Worm (Caenorhabditis elegans) whole organism, L2 larva: ENCODE data around the gene R107.9.

Experiments used
- C34F6.9 ChIP-seq: fragments of 150-350 bp; optimal IDR thresholded peaks from 2 replicates; lab custom pipeline; 2014; ENCODE audit warnings: missing biosample characterization, missing genetic modification characterization
- F13H6.1 ChIP-seq: sonication (generic microtip); optimal IDR thresholded peaks from 2 replicates; lab custom pipeline; 2016; ENCODE audit warnings: missing genetic modification characterization, missing compliant biosample characterization
- R02D3.7 ChIP-seq: fragments of 150-350 bp; optimal IDR thresholded peaks from 2 replicates; lab custom pipeline; 2014; ENCODE audit warnings: missing biosample characterization, missing genetic modification characterization
- Y55F3AM.14 ChIP-seq: fragments of 200-800 bp; sonication (Bioruptor generic); optimal IDR thresholded peaks from 2 replicates; lab custom pipeline; 2018; ENCODE audit warnings: mild to moderate bottlenecking, missing genetic modification characterization, missing compliant biosample characterization
- alr-1 ChIP-seq: fragments of 150-350 bp; optimal IDR thresholded peaks from 2 replicates; lab custom pipeline; 2014; ENCODE audit warnings: missing biosample characterization, missing genetic modification characterization
- aly-2 ChIP-seq: fragments of 150-350 bp; optimal IDR thresholded peaks from 2 replicates; lab custom pipeline; 2014; ENCODE audit warnings: missing biosample characterization, missing genetic modification characterization
- ama-1 ChIP-seq: fragments of 150-350 bp; optimal IDR thresholded peaks from 2 replicates; lab custom pipeline; 2018; ENCODE audit warnings: inconsistent platforms
- blmp-1 ChIP-seq: sonication (generic microtip); optimal IDR thresholded peaks from 2 replicates; lab custom pipeline; 2017; ENCODE audit warnings: missing genetic modification characterization, mild to moderate bottlenecking, missing compliant biosample characterization, antibody characterized with exemption, moderate library complexity; ENCODE audit not compliant: insufficient read depth
- ceh-16 ChIP-seq: fragments of 150-350 bp; optimal IDR thresholded peaks from 2 replicates; lab custom pipeline; 2014; ENCODE audit warnings: missing biosample characterization, missing genetic modification characterization
- ceh-82 ChIP-seq: fragments of 150-350 bp; optimal IDR thresholded peaks from 2 replicates; lab custom pipeline; 2014; ENCODE audit warnings: missing biosample characterization, missing genetic modification characterization
- crh-2 ChIP-seq: sonication (generic microtip); optimal IDR thresholded peaks from 2 replicates; lab custom pipeline; 2017; ENCODE audit warnings: missing biosample characterization, missing genetic modification characterization
- dmd-4 ChIP-seq: sonication (generic microtip); optimal IDR thresholded peaks from 2 replicates; lab custom pipeline; 2017; ENCODE audit warnings: missing biosample characterization, missing genetic modification characterization
- egl-27 ChIP-seq: sonication (generic microtip); optimal IDR thresholded peaks from 3 replicates; lab custom pipeline; 2017; ENCODE audit warnings: missing biosample characterization, missing genetic modification reagents, missing genetic modification characterization
- elt-1 ChIP-seq: fragments of 150-350 bp; optimal IDR thresholded peaks from 2 replicates; lab custom pipeline; 2014; ENCODE audit warnings: missing biosample characterization, missing genetic modification characterization
- elt-3 ChIP-seq: sonication (generic microtip); optimal IDR thresholded peaks from 2 replicates; lab custom pipeline; 2017; ENCODE audit warnings: missing biosample characterization, missing genetic modification characterization
- fos-1 ChIP-seq: fragments of 150-350 bp; optimal IDR thresholded peaks from 2 replicates; lab custom pipeline; 2014; ENCODE audit warnings: missing biosample characterization, missing genetic modification characterization
- gmeb-1 ChIP-seq: fragments of 150-350 bp; optimal IDR thresholded peaks from 2 replicates; lab custom pipeline; 2014; ENCODE audit warnings: missing biosample characterization, missing genetic modification characterization
- lin-11 ChIP-seq: fragments of 150-350 bp; sonication (generic microtip); optimal IDR thresholded peaks from 2 replicates; lab custom pipeline; 2014; ENCODE audit warnings: missing biosample characterization, missing genetic modification characterization, inconsistent platforms, mixed read lengths
- lin-13 ChIP-seq: fragments of 150-350 bp; optimal IDR thresholded peaks from 2 replicates; lab custom pipeline; 2014; ENCODE audit warnings: missing biosample characterization, missing genetic modification reagents, missing genetic modification characterization
- lin-39 ChIP-seq: fragments of 150-350 bp; optimal IDR thresholded peaks from 2 replicates; lab custom pipeline; 2014; ENCODE audit warnings: missing biosample characterization, missing genetic modification reagents, missing genetic modification characterization
- mab-5 ChIP-seq: fragments of 150-350 bp; optimal IDR thresholded peaks from 2 replicates; lab custom pipeline; 2014; ENCODE audit warnings: missing biosample characterization, missing genetic modification characterization
- mbf-1 ChIP-seq: sonication (generic microtip); optimal IDR thresholded peaks from 2 replicates; lab custom pipeline; 2017; ENCODE audit warnings: missing biosample characterization, missing genetic modification characterization
- mdl-1 ChIP-seq, 2 experiments: fragments of 150-350 bp in 1 of 2; sonication (generic microtip) in 1 of 2; optimal IDR thresholded peaks; 2 replicates each; lab custom pipeline; 2017; ENCODE audit warnings: missing biosample characterization in 2 of 2, missing genetic modification characterization in 2 of 2
- nhr-10 ChIP-seq: sonication (generic microtip); optimal IDR thresholded peaks from 2 replicates; lab custom pipeline; 2017; ENCODE audit warnings: missing biosample characterization, missing genetic modification characterization
- nhr-11 ChIP-seq: fragments of 150-350 bp; optimal IDR thresholded peaks from 2 replicates; lab custom pipeline; 2014; ENCODE audit warnings: missing biosample characterization, missing genetic modification characterization
- nhr-12 ChIP-seq: fragments of 150-350 bp; optimal IDR thresholded peaks from 2 replicates; lab custom pipeline; 2014; ENCODE audit warnings: missing biosample characterization, missing genetic modification characterization
- nhr-129 ChIP-seq: fragments of 150-350 bp; optimal IDR thresholded peaks from 2 replicates; lab custom pipeline; 2014; ENCODE audit warnings: missing biosample characterization, missing genetic modification characterization
- nhr-21 ChIP-seq: fragments of 150-350 bp; optimal IDR thresholded peaks from 2 replicates; lab custom pipeline; 2014; ENCODE audit warnings: missing biosample characterization, missing genetic modification characterization
- nhr-23 ChIP-seq: fragments of 150-350 bp; optimal IDR thresholded peaks from 2 replicates; lab custom pipeline; 2014; ENCODE audit warnings: missing biosample characterization, missing genetic modification reagents, missing genetic modification characterization
- nhr-237 ChIP-seq: fragments of 150-350 bp; optimal IDR thresholded peaks from 2 replicates; lab custom pipeline; 2014; ENCODE audit warnings: missing biosample characterization, missing genetic modification characterization
- nhr-25 ChIP-seq: fragments of 150-350 bp; sonication (generic microtip); optimal IDR thresholded peaks from 3 replicates; lab custom pipeline; 2014; ENCODE audit warnings: missing biosample characterization, missing genetic modification characterization
- nhr-6 ChIP-seq: fragments of 150-350 bp; optimal IDR thresholded peaks from 2 replicates; lab custom pipeline; 2014; ENCODE audit warnings: missing biosample characterization, missing genetic modification characterization
- nhr-77 ChIP-seq: fragments of 150-350 bp; optimal IDR thresholded peaks from 2 replicates; lab custom pipeline; 2014; ENCODE audit warnings: missing biosample characterization, missing genetic modification characterization
- peb-1 ChIP-seq: fragments of 150-350 bp; optimal IDR thresholded peaks from 2 replicates; lab custom pipeline; 2014; ENCODE audit warnings: missing biosample characterization, missing genetic modification characterization
- sem-4 ChIP-seq: fragments of 150-350 bp; optimal IDR thresholded peaks from 2 replicates; lab custom pipeline; 2014; ENCODE audit warnings: missing biosample characterization, missing genetic modification reagents, missing genetic modification characterization
- skn-1 ChIP-seq: sonication (generic microtip); optimal IDR thresholded peaks from 2 replicates; lab custom pipeline; 2017; ENCODE audit warnings: missing biosample characterization, missing genetic modification characterization
- sma-3 ChIP-seq: sonication (generic microtip); optimal IDR thresholded peaks from 2 replicates; lab custom pipeline; 2016; ENCODE audit warnings: missing genetic modification reagents, missing genetic modification characterization, missing compliant biosample characterization
- sma-9 ChIP-seq, 2 experiments: fragments of 150-350 bp in 1 of 2; sonication (generic microtip) in 1 of 2; optimal IDR thresholded peaks; 2 replicates each; lab custom pipeline; 2014 to 2016; ENCODE audit warnings: missing genetic modification characterization in 2 of 2, mild to moderate bottlenecking in 1 of 2, missing biosample characterization in 1 of 2, missing compliant biosample characterization in 1 of 2, missing genetic modification reagents in 1 of 2, moderate library complexity in 1 of 2
- snpc-4 ChIP-seq: fragments of 150-350 bp; optimal IDR thresholded peaks from 2 replicates; lab custom pipeline; 2014; ENCODE audit warnings: missing biosample characterization, missing genetic modification characterization
- unc-39 ChIP-seq: fragments of 150-350 bp; optimal IDR thresholded peaks from 2 replicates; lab custom pipeline; 2014; ENCODE audit warnings: missing biosample characterization, missing genetic modification characterization
- unc-55 ChIP-seq: fragments of 150-350 bp; sonication (generic microtip); optimal IDR thresholded peaks from 3 replicates; lab custom pipeline; 2014; ENCODE audit warnings: missing biosample characterization, missing genetic modification reagents, missing genetic modification characterization
- unc-62 ChIP-seq: fragments of 150-350 bp; optimal IDR thresholded peaks from 2 replicates; lab custom pipeline; 2014; ENCODE audit warnings: missing biosample characterization, missing genetic modification reagents, missing genetic modification characterization
- zag-1 ChIP-seq: fragments of 150-350 bp; optimal IDR thresholded peaks from 2 replicates; lab custom pipeline; 2014; ENCODE audit warnings: missing biosample characterization, missing genetic modification characterization
- ztf-1 ChIP-seq: fragments of 200-800 bp; sonication (Bioruptor generic); conservative IDR thresholded peaks from 2 replicates; pipeline ENCODE4 v1.3.6; 2022; ENCODE audit warnings: missing genetic modification characterization, missing compliant biosample characterization
- ztf-11 ChIP-seq: sonication (generic microtip); optimal IDR thresholded peaks from 2 replicates; lab custom pipeline; 2017; ENCODE audit warnings: missing biosample characterization, missing genetic modification characterization
- ztf-4 ChIP-seq: fragments of 150-350 bp; optimal IDR thresholded peaks from 2 replicates; lab custom pipeline; 2014; ENCODE audit warnings: missing biosample characterization, missing genetic modification characterization

The R107.9 gene

ce11 chrIII:9047260-9047659 lies 9.5 kb downstream of the R107.9 start:
- TF ChIP-seq snpc-4 (tag; lab: Kevin White, UChicago) (no peak), F13H6.1 (tag; lab: Kevin White, UChicago) (no peak), dmd-4 (no peak), nhr-6 (tag; lab: Kevin White, UChicago) (no peak), sma-3 (GFP tag; lab: Kevin White, UChicago) (no peak), C34F6.9 (tag; lab: Kevin White, UChicago) (no peak), ztf-4 (tag; lab: Kevin White, UChicago) (no peak), zag-1 (tag; lab: Kevin White, UChicago) (no peak), Y55F3AM.14 (GFP tag; lab: Kevin White, UChicago) (no peak), nhr-10 (tag; lab: Kevin White, UChicago) (no peak), sem-4 (tag; lab: Kevin White, UChicago) (no peak), nhr-21 (tag; lab: Kevin White, UChicago) (no peak), nhr-11 (tag; lab: Kevin White, UChicago) (no peak), egl-27 (tag; lab: Kevin White, UChicago) (no peak)

- no peak for TF ChIP-seq gmeb-1 (tag; lab: Kevin White, UChicago)
- no peak for TF ChIP-seq lin-13 (GFP tag; lab: Kevin White, UChicago)
- TF ChIP-seq zag-1 (tag; lab: Kevin White, UChicago): no peak
- no peak for TF ChIP-seq nhr-25 (tag; lab: Kevin White, UChicago)
- TF ChIP-seq elt-3 (tag; lab: Kevin White, UChicago): no peak
- no peak for TF ChIP-seq ceh-16
- TF ChIP-seq R02D3.7 (tag; lab: Kevin White, UChicago): no peak
- no peak for TF ChIP-seq unc-39 (tag; lab: Kevin White, UChicago)
Observed at ce11 chrIII:9050600-9050999, 12.8 kb downstream of the R107.9 start, which contains the start of gene ikke-1. Gene ikke-1, minus strand, starts transcription at chrIII:9050700.

ce11 chrIII:9051119-9051597 lies 13.4 kb downstream of the R107.9 start:
- TF ChIP-seq ztf-4 (tag; lab: Kevin White, UChicago) (peak; percentile 98), nhr-6 (tag; lab: Kevin White, UChicago) (peak; percentile 68), nhr-11 (tag; lab: Kevin White, UChicago) (peak; percentile 59), nhr-10 (tag; lab: Kevin White, UChicago) (peak; percentile 13), nhr-23 (tag; lab: Kevin White, UChicago) (no peak), ama-1 (lab: Kevin White, UChicago) (peak; percentile 99), elt-3 (tag; lab: Kevin White, UChicago) (no peak), unc-62 (GFP tag; lab: Kevin White, UChicago) (peak; percentile 0), mbf-1 (tag; lab: Kevin White, UChicago) (no peak), ztf-11 (tag; lab: Kevin White, UChicago) (no peak), egl-27 (tag; lab: Kevin White, UChicago) (no peak), elt-1 (tag; lab: Kevin White, UChicago) (no peak), gmeb-1 (tag; lab: Kevin White, UChicago) (peak; percentile 71), unc-55 (GFP tag; lab: Kevin White, UChicago) (peak; percentile 60), sma-3 (GFP tag; lab: Kevin White, UChicago) (peak; percentile 73), lin-11 (tag; lab: Kevin White, UChicago) (no peak), fos-1 (tag; lab: Kevin White, UChicago) (peak; percentile 51), peb-1 (tag; lab: Kevin White, UChicago) (no peak), snpc-4 (tag; lab: Kevin White, UChicago) (peak; percentile 43), skn-1 (tag; lab: Kevin White, UChicago) (peak; percentile 74), Y55F3AM.14 (GFP tag; lab: Kevin White, UChicago) (peak; percentile 59), alr-1 (no peak), nhr-237 (no peak), lin-39 (tag; lab: Kevin White, UChicago) (no peak), R02D3.7 (tag; lab: Kevin White, UChicago) (no peak), ceh-82 (tag; lab: Kevin White, UChicago) (no peak), nhr-21 (tag; lab: Kevin White, UChicago) (peak; percentile 57), sma-9 (GFP tag; optimal IDR thresholded peaks at IDR 0.05; lab: Kevin White, UChicago) (peak; percentile 65), sma-9 (tag; optimal IDR thresholded peaks at IDR 0.05; lab: Kevin White, UChicago) (no peak), mab-5 (tag; lab: Kevin White, UChicago) (no peak), zag-1 (tag; lab: Kevin White, UChicago) (peak; percentile 31), crh-2 (tag; lab: Kevin White, UChicago) (peak; percentile 90), sem-4 (tag; lab: Kevin White, UChicago) (peak; percentile 80), nhr-25 (tag; lab: Kevin White, UChicago) (peak; percentile 53), ztf-1 (GFP tag; lab: Robert Waterston, UW) (no peak), lin-13 (GFP tag; lab: Kevin White, UChicago) (peak; percentile 85), nhr-77 (tag; lab: Kevin White, UChicago) (no peak), unc-39 (tag; lab: Kevin White, UChicago) (no peak), blmp-1 (tag; lab: Kevin White, UChicago) (no peak), F13H6.1 (tag; lab: Kevin White, UChicago) (peak; percentile 50), nhr-129 (tag; lab: Kevin White, UChicago) (peak; percentile 96), nhr-12 (peak; percentile 58), aly-2 (no peak), ceh-16 (no peak), mdl-1 (tag; optimal IDR thresholded peaks at IDR 0.05; lab: Kevin White, UChicago) (no peak)
